Worm (Caenorhabditis elegans) whole organism, young adult: ENCODE measurements around the gene dhs-16.

Source experiments
- F10E7.11 ChIP-seq: sonication (generic microtip); optimal IDR thresholded peaks from 2 replicates; lab custom pipeline; 2017; ENCODE audit warnings: mild to moderate bottlenecking, missing genetic modification characterization, moderate library complexity, missing compliant biosample characterization
- ama-1 ChIP-seq, 3 experiments: fragments of 150-350 bp in 1 of 3; sonication (generic microtip) in 2 of 3; optimal IDR thresholded peaks; 2 replicates each; lab custom pipeline; 2014 to 2018; ENCODE audit warnings: missing biosample characterization in 2 of 3, missing genetic modification characterization in 2 of 3, missing genetic modification reagents in 2 of 3
- aptf-2 ChIP-seq: fragments of 200-800 bp; sonication (Bioruptor generic); conservative IDR thresholded peaks from 2 replicates; pipeline ENCODE4 v1.3.6; 2022; ENCODE audit warnings: missing genetic modification reagents, missing genetic modification characterization, missing compliant biosample characterization
- ceh-27 ChIP-seq: fragments of 200-800 bp; sonication (Bioruptor generic); optimal IDR thresholded peaks from 2 replicates; lab custom pipeline; 2018; ENCODE audit warnings: mild to moderate bottlenecking, missing genetic modification characterization, moderate library complexity, missing compliant biosample characterization
- dpff-1 ChIP-seq: sonication (generic microtip); optimal IDR thresholded peaks from 2 replicates; lab custom pipeline; 2017; ENCODE audit warnings: mild to moderate bottlenecking, missing genetic modification characterization, missing compliant biosample characterization
- hlh-26 ChIP-seq: fragments of 200-800 bp; sonication (Bioruptor generic); conservative IDR thresholded peaks from 2 replicates; pipeline ENCODE4 v1.3.6; 2022; ENCODE audit warnings: missing genetic modification reagents, missing genetic modification characterization, missing compliant biosample characterization
- mel-28 ChIP-seq: sonication (generic microtip); optimal IDR thresholded peaks from 2 replicates; lab custom pipeline; 2016; ENCODE audit warnings: borderline replicate concordance, mild to moderate bottlenecking, missing genetic modification characterization, missing compliant biosample characterization
- pha-4 ChIP-seq: fragments of 150-350 bp; sonication (generic microtip); optimal IDR thresholded peaks from 2 replicates; lab custom pipeline; 2014; ENCODE audit warnings: missing biosample characterization, missing genetic modification reagents, missing genetic modification characterization

- TF ChIP-seq hlh-26 (GFP tag; lab: Robert Waterston, UW): no peak
- TF ChIP-seq ama-1 (optimal IDR thresholded peaks at IDR 0.05; lab: Kevin White, UChicago): no peak
- TF ChIP-seq ama-1 (GFP tag; optimal IDR thresholded peaks at IDR 0.05; lab: Kevin White, UChicago): no peak
- no peak for TF ChIP-seq aptf-2 (GFP tag; lab: Robert Waterston, UW)
- no peak for TF ChIP-seq pha-4
- TF ChIP-seq dpff-1: no peak
- TF ChIP-seq mel-28 (tag; lab: Kevin White, UChicago): no peak
- TF ChIP-seq ceh-27 (GFP tag; lab: Kevin White, UChicago): no peak
- no peak for TF ChIP-seq F10E7.11
These were observed 7.8 kb upstream of the dhs-16 start, which contains the start of gene acy-2 for ce11 chrV:5975724-5976123.
